Fruit fly (Drosophila melanogaster) whole organism, embryonic: ENCODE results near the gene CG6178.

Source experiments
- Atf3 ChIP-seq: fragments of 200-800 bp; sonication (Bioruptor generic); optimal IDR thresholded peaks from 3 replicates; lab custom pipeline; 2016; ENCODE audit warnings: missing biosample characterization, missing genetic modification characterization
- CG10366 ChIP-seq: fragments of 200-800 bp; sonication (Bioruptor generic); IDR thresholded peaks from 2 replicates; pipeline ENCODE4 v1.3.6; 2022; ENCODE audit warnings: missing biosample characterization, missing genetic modification characterization
- CG10979 ChIP-seq: fragments of 200-800 bp; sonication (Bioruptor generic); optimal IDR thresholded peaks from 2 replicates; lab custom pipeline; 2018; ENCODE audit warnings: missing biosample characterization, mild to moderate bottlenecking, missing genetic modification characterization, moderate library complexity
- CG11696 ChIP-seq: fragments of 200-800 bp; sonication (Bioruptor generic); IDR thresholded peaks from 2 replicates; pipeline ENCODE4 v1.3.6; 2022; ENCODE audit warnings: missing biosample characterization, missing genetic modification characterization
- CG12219 ChIP-seq: fragments of 200-800 bp; sonication (Bioruptor generic); optimal IDR thresholded peaks from 3 replicates; lab custom pipeline; 2018; ENCODE audit warnings: missing biosample characterization, mild to moderate bottlenecking, missing genetic modification characterization
- CG12236 ChIP-seq: fragments of 200-800 bp; sonication (Bioruptor generic); optimal IDR thresholded peaks from 2 replicates; lab custom pipeline; 2016; ENCODE audit warnings: missing biosample characterization, missing genetic modification characterization
- CG12299 ChIP-seq: fragments of 200-800 bp; sonication (Bioruptor generic); optimal IDR thresholded peaks from 2 replicates; lab custom pipeline; 2018; ENCODE audit warnings: missing biosample characterization, mild to moderate bottlenecking, missing genetic modification characterization
- CG13894 ChIP-seq: fragments of 200-800 bp; sonication (Bioruptor generic); optimal IDR thresholded peaks from 3 replicates; lab custom pipeline; 2018; ENCODE audit warnings: missing biosample characterization, mild to moderate bottlenecking, missing genetic modification characterization, moderate library complexity
- CG15269 ChIP-seq: fragments of 200-800 bp; sonication (Bioruptor generic); optimal IDR thresholded peaks from 2 replicates; lab custom pipeline; 2018; ENCODE audit warnings: missing biosample characterization, mild to moderate bottlenecking, missing genetic modification characterization, moderate library complexity
- CG17612 ChIP-seq: fragments of 200-800 bp; sonication (Bioruptor generic); IDR thresholded peaks from 2 replicates; pipeline ENCODE4 v1.3.6; 2022; ENCODE audit warnings: missing biosample characterization, missing genetic modification characterization
- CG1832 ChIP-seq: fragments of 200-800 bp; sonication (Bioruptor generic); optimal IDR thresholded peaks from 2 replicates; lab custom pipeline; 2017; ENCODE audit warnings: missing biosample characterization, mild to moderate bottlenecking, missing genetic modification characterization, inconsistent platforms
- CG2199 ChIP-seq: fragments of 200-800 bp; sonication (Bioruptor generic); IDR thresholded peaks from 3 replicates; pipeline ENCODE4 v1.3.6; 2022; ENCODE audit warnings: missing biosample characterization, missing genetic modification characterization
- CG34376 ChIP-seq: fragments of 200-800 bp; sonication (Bioruptor generic); optimal IDR thresholded peaks from 2 replicates; lab custom pipeline; 2018; ENCODE audit warnings: missing biosample characterization, mild to moderate bottlenecking, missing genetic modification characterization
- CG7556 ChIP-seq: fragments of 200-800 bp; sonication (Bioruptor generic); optimal IDR thresholded peaks from 2 replicates; lab custom pipeline; 2017; ENCODE audit warnings: missing biosample characterization, mild to moderate bottlenecking, missing genetic modification characterization
- CG8290 ChIP-seq, 3 experiments: fragments of 200-800 bp; sonication (Bioruptor generic); optimal IDR thresholded peaks; 2 replicates each; lab custom pipeline; 2016 to 2019; ENCODE audit warnings: missing biosample characterization in 3 of 3, missing genetic modification characterization in 3 of 3, mild to moderate bottlenecking in 2 of 3, moderate library complexity in 1 of 3
- CG8388 ChIP-seq: fragments of 200-800 bp; sonication (Bioruptor generic); optimal IDR thresholded peaks from 2 replicates; lab custom pipeline; 2019; ENCODE audit warnings: missing biosample characterization, mild to moderate bottlenecking, missing genetic modification characterization, moderate library complexity
- CG9609 ChIP-seq: fragments of 200-800 bp; sonication (Bioruptor generic); optimal IDR thresholded peaks from 3 replicates; lab custom pipeline; 2016; ENCODE audit warnings: missing biosample characterization, missing genetic modification characterization
- CTCF ChIP-seq: fragments of 200-800 bp; sonication (Bioruptor generic); optimal IDR thresholded peaks from 2 replicates; lab custom pipeline; 2017; ENCODE audit warnings: missing biosample characterization, mild to moderate bottlenecking, missing genetic modification characterization, moderate library complexity
- CkIIα-i1 ChIP-seq: fragments of 200-800 bp; sonication (Bioruptor generic); IDR thresholded peaks from 2 replicates; pipeline ENCODE4 v1.3.6; 2022; ENCODE audit warnings: missing biosample characterization, missing genetic modification characterization
- Dad ChIP-seq: fragments of 200-800 bp; sonication (Bioruptor generic); optimal IDR thresholded peaks from 3 replicates; lab custom pipeline; 2016; ENCODE audit warnings: missing biosample characterization, missing genetic modification characterization
- Dll ChIP-seq: fragments of 200-800 bp; sonication (Bioruptor generic); IDR thresholded peaks from 4 replicates; pipeline ENCODE4 v1.3.6; 2022; ENCODE audit warnings: missing biosample characterization, missing genetic modification characterization; ENCODE audit not compliant: partially characterized antibody
- Hand ChIP-seq: fragments of 200-800 bp; sonication (Bioruptor generic); optimal IDR thresholded peaks from 2 replicates; lab custom pipeline; 2017; ENCODE audit warnings: mild to moderate bottlenecking, missing biosample characterization, missing genetic modification reagents, missing genetic modification characterization
- Kr ChIP-seq: fragments of 200-800 bp; sonication (Bioruptor generic); optimal IDR thresholded peaks from 2 replicates; lab custom pipeline; 2017; ENCODE audit warnings: missing biosample characterization, mild to moderate bottlenecking, missing genetic modification characterization
- Mes4 ChIP-seq: fragments of 200-800 bp; sonication (Bioruptor generic); optimal IDR thresholded peaks from 2 replicates; lab custom pipeline; 2016; ENCODE audit warnings: missing biosample characterization, missing genetic modification characterization
- Mrtf ChIP-seq: fragments of 200-800 bp; sonication (Bioruptor generic); IDR thresholded peaks from 3 replicates; pipeline ENCODE4 v1.3.6; 2022; ENCODE audit warnings: missing biosample characterization, missing genetic modification characterization
- Myb ChIP-seq: fragments of 200-800 bp; sonication (Bioruptor generic); optimal IDR thresholded peaks from 2 replicates; lab custom pipeline; 2016; ENCODE audit warnings: missing biosample characterization, missing genetic modification characterization
- Nf-YA ChIP-seq: fragments of 200-800 bp; sonication (Bioruptor generic); IDR thresholded peaks from 2 replicates; pipeline ENCODE4 v1.3.6; 2022; ENCODE audit warnings: missing biosample characterization, missing genetic modification characterization
- Poxn ChIP-seq: fragments of 200-800 bp; sonication (Bioruptor generic); IDR thresholded peaks from 2 replicates; pipeline ENCODE4 v1.3.6; 2022; ENCODE audit warnings: missing biosample characterization, missing genetic modification characterization
- TFAM ChIP-seq: fragments of 200-800 bp; sonication (Bioruptor generic); optimal IDR thresholded peaks from 2 replicates; lab custom pipeline; 2017; ENCODE audit warnings: missing biosample characterization, missing genetic modification characterization, inconsistent platforms
- Tbp ChIP-seq: fragments of >200 bp; optimal IDR thresholded peaks from 2 replicates; lab custom pipeline; 2018; ENCODE audit warnings: missing biosample characterization, missing genetic modification characterization
- ap ChIP-seq: fragments of 200-800 bp; sonication (Bioruptor generic); IDR thresholded peaks from 2 replicates; pipeline ENCODE4 v1.3.6; 2022; ENCODE audit warnings: missing biosample characterization, missing genetic modification characterization
- ara ChIP-seq: fragments of 200-800 bp; sonication (Bioruptor generic); IDR thresholded peaks from 2 replicates; pipeline ENCODE4 v1.3.6; 2022; ENCODE audit warnings: missing biosample characterization, missing genetic modification characterization
- cas ChIP-seq: fragments of 200-800 bp; sonication (Bioruptor generic); IDR thresholded peaks from 2 replicates; pipeline ENCODE4 v1.3.6; 2022; ENCODE audit warnings: missing biosample characterization, missing genetic modification characterization
- cwo ChIP-seq: fragments of 200-800 bp; sonication (Bioruptor generic); optimal IDR thresholded peaks from 3 replicates; lab custom pipeline; 2017; ENCODE audit warnings: missing biosample characterization, missing genetic modification characterization, mild to moderate bottlenecking, moderate library complexity, missing genetic modification reagents
- danr ChIP-seq: fragments of 200-800 bp; sonication (Bioruptor generic); IDR thresholded peaks from 2 replicates; pipeline ENCODE4 v1.3.6; 2022; ENCODE audit warnings: missing biosample characterization, missing genetic modification characterization
- fd102C ChIP-seq: fragments of 200-800 bp; sonication (Bioruptor generic); optimal IDR thresholded peaks from 2 replicates; lab custom pipeline; 2018; ENCODE audit warnings: missing biosample characterization, mild to moderate bottlenecking, missing genetic modification characterization, moderate library complexity
- ind ChIP-seq: fragments of 200-800 bp; sonication (Bioruptor generic); optimal IDR thresholded peaks from 3 replicates; lab custom pipeline; 2016; ENCODE audit warnings: missing biosample characterization, missing genetic modification characterization
- inv ChIP-seq: fragments of 200-800 bp; sonication (Bioruptor generic); IDR thresholded peaks from 2 replicates; pipeline ENCODE4 v1.3.6; 2022; ENCODE audit warnings: missing biosample characterization, missing genetic modification characterization; ENCODE audit not compliant: partially characterized antibody
- jigr1 ChIP-seq: fragments of 200-800 bp; sonication (Bioruptor generic); IDR thresholded peaks from 3 replicates; pipeline ENCODE4 v1.3.6; 2022; ENCODE audit warnings: missing biosample characterization, missing genetic modification characterization
- klu ChIP-seq: fragments of 200-800 bp; sonication (Bioruptor generic); IDR thresholded peaks from 2 replicates; pipeline ENCODE4 v1.3.6; 2022; ENCODE audit warnings: missing biosample characterization, missing genetic modification characterization
- lov ChIP-seq, 2 experiments: fragments of 200-800 bp in 1 of 2; fragments of >200 bp in 1 of 2; sonication (Bioruptor generic) in 1 of 2; IDR thresholded peaks in 1 of 2; optimal IDR thresholded peaks in 1 of 2; 2 replicates in 1 of 2; 3 replicates in 1 of 2; pipeline versions ENCODE4 v1.3.6 to Lab custom; 2017 to 2022; ENCODE audit warnings: missing biosample characterization in 1 of 2, missing genetic modification characterization in 1 of 2
- nom ChIP-seq: fragments of 200-800 bp; sonication (Bioruptor generic); optimal IDR thresholded peaks from 2 replicates; lab custom pipeline; 2017; ENCODE audit warnings: missing biosample characterization, missing genetic modification characterization, mild to moderate bottlenecking, moderate library complexity, missing genetic modification reagents
- otp ChIP-seq: fragments of 200-800 bp; sonication (Bioruptor generic); IDR thresholded peaks from 3 replicates; pipeline ENCODE4, ENCODE4 v1.3.6; 2022; ENCODE audit warnings: missing biosample characterization, missing genetic modification characterization
- peb ChIP-seq: fragments of 200-800 bp; sonication (Bioruptor generic); IDR thresholded peaks from 2 replicates; pipeline ENCODE4 v1.3.6; 2022; ENCODE audit warnings: missing biosample characterization, missing genetic modification characterization
- phol ChIP-seq: fragments of 200-800 bp; sonication (Bioruptor generic); optimal IDR thresholded peaks from 3 replicates; lab custom pipeline; 2018; ENCODE audit warnings: missing biosample characterization, mild to moderate bottlenecking, missing genetic modification characterization, moderate library complexity
- rib ChIP-seq: fragments of 200-800 bp; sonication (Bioruptor generic); IDR thresholded peaks from 2 replicates; pipeline ENCODE4 v1.3.6; 2022; ENCODE audit warnings: missing biosample characterization, missing genetic modification characterization
- tll ChIP-seq, 2 experiments: fragments of 200-800 bp in 1 of 2; fragments of >200 bp in 1 of 2; sonication (Bioruptor generic) in 1 of 2; optimal IDR thresholded peaks; 2 replicates each; lab custom pipeline; 2017 to 2019; ENCODE audit warnings: missing biosample characterization in 2 of 2, missing genetic modification characterization in 2 of 2, mild to moderate bottlenecking in 1 of 2, moderate library complexity in 1 of 2
- toy ChIP-seq: fragments of 200-800 bp; sonication (Bioruptor generic); IDR thresholded peaks from 2 replicates; pipeline ENCODE4 v1.3.6; 2022; ENCODE audit warnings: missing biosample characterization, missing genetic modification characterization
- tx ChIP-seq: fragments of 200-800 bp; sonication (Bioruptor generic); optimal IDR thresholded peaks from 2 replicates; lab custom pipeline; 2016; ENCODE audit warnings: missing biosample characterization, missing genetic modification characterization
- unpg ChIP-seq: fragments of 200-800 bp; sonication (Bioruptor generic); optimal IDR thresholded peaks from 3 replicates; lab custom pipeline; 2018; ENCODE audit warnings: missing biosample characterization, mild to moderate bottlenecking, missing genetic modification characterization, moderate library complexity
- wdn ChIP-seq: fragments of 200-800 bp; sonication (Bioruptor generic); IDR thresholded peaks from 2 replicates; pipeline ENCODE4 v1.3.6; 2022; ENCODE audit warnings: missing biosample characterization, missing genetic modification characterization

Gene CG6178

dm6 chr3R:24169362-24169761 lies 17.2 kb downstream of the CG6178 start, which contains the start of gene CG5510 (continued):
- TF ChIP-seq CG8290 (GFP tag; optimal IDR thresholded peaks at IDR 0.05; lab: Kevin White, UChicago) (no peak), CG8290 (tag; optimal IDR thresholded peaks at IDR 0.05; lab: Kevin White, UChicago) (peak in 1 of 2 experiments; percentile 89), CG10979 (tag; lab: Kevin White, UChicago) (peak; percentile 7), CTCF (GFP tag; lab: Kevin White, UChicago) (no peak), Mrtf (GFP tag; lab: Robert Waterston, UW) (no peak), Dll (peak; percentile 97), CG11696 (no peak), Hand (GFP tag; lab: Kevin White, UChicago) (no peak), CG1832 (GFP tag; lab: Kevin White, UChicago) (no peak), CkIIα-i1 (GFP tag; lab: Robert Waterston, UW) (no peak), ara (GFP tag; lab: Robert Waterston, UW) (no peak), CG8388 (GFP tag; lab: Kevin White, UChicago) (peak; percentile 28), danr (no peak), peb (GFP tag; lab: Robert Waterston, UW) (0 out of 2 replicates have a peak, but pooled peaks have one; percentile 11), tx (GFP tag; lab: Kevin White, UChicago) (peak; percentile 48), TFAM (GFP tag; lab: Kevin White, UChicago) (no peak), Kr (GFP tag; lab: Kevin White, UChicago) (no peak), tll (GFP tag; optimal IDR thresholded peaks at IDR 0.05; lab: Kevin White, UChicago) (no peak), CG9609 (peak; percentile 57), otp (GFP tag; lab: Robert Waterston, UW) (no peak), CG13894 (peak; percentile 62), unpg (GFP tag; lab: Kevin White, UChicago) (no peak), CG15269 (tag; lab: Kevin White, UChicago) (peak; percentile 46), nom (no peak), CG7556 (GFP tag; lab: Kevin White, UChicago) (no peak), CG10366 (GFP tag; lab: Robert Waterston, UW) (no peak), Atf3 (peak; percentile 9), wdn (GFP tag; lab: Robert Waterston, UW) (no peak), phol (tag; lab: Kevin White, UChicago) (peak; percentile 46), Poxn (GFP tag; lab: Robert Waterston, UW) (no peak), inv (GFP tag; lab: Robert Waterston, UW) (peak; percentile 95), CG17612 (GFP tag; lab: Robert Waterston, UW) (no peak), CG12236 (GFP tag; lab: Kevin White, UChicago) (no peak), CG12299 (tag; lab: Kevin White, UChicago) (peak; percentile 15), Myb (peak; percentile 97), Mes4 (GFP tag; lab: Kevin White, UChicago) (no peak), Tbp (GFP tag; lab: Kevin White, UChicago) (no peak), toy (GFP tag; lab: Robert Waterston, UW) (no peak), Dad (peak; percentile 69), CG2199 (GFP tag; lab: Robert Waterston, UW) (no peak), CG12219 (no peak), ind (GFP tag; lab: Kevin White, UChicago) (peak; percentile 27), fd102C (no peak), cwo (GFP tag; lab: Kevin White, UChicago) (no peak), cas (GFP tag; lab: Robert Waterston, UW) (no peak), Nf-YA (GFP tag; lab: Robert Waterston, UW) (no peak), jigr1 (GFP tag; lab: Robert Waterston, UW) (no peak), CG34376 (GFP tag; lab: Kevin White, UChicago) (peak; percentile 22), ap (GFP tag; lab: Robert Waterston, UW) (peak; percentile 28; the same call in 1 of the 2 replicates), klu (no peak), rib (GFP tag; lab: Robert Waterston, UW) (peak; percentile 33; the same call in 1 of the 2 replicates), lov (optimal IDR thresholded peaks at IDR 0.05; lab: Kevin White, UChicago) (no peak), lov (GFP tag; IDR thresholded peaks at IDR 0.05; lab: Robert Waterston, UW) (0 out of 3 replicates have a peak, but pooled peaks have one; percentile 20)
